Fruit fly (Drosophila melanogaster) whole organism, prepupa: ENCODE results near the gene Argp.

ENCODE experiments used
- CG10669 ChIP-seq: fragments of 200-800 bp; sonication (Bioruptor generic); optimal IDR thresholded peaks from 3 replicates; lab custom pipeline; 2018; ENCODE audit warnings: missing biosample characterization, mild to moderate bottlenecking, missing genetic modification characterization, moderate library complexity
- CG11762 ChIP-seq: fragments of 200-800 bp; sonication (Bioruptor generic); optimal IDR thresholded peaks from 3 replicates; lab custom pipeline; 2016; ENCODE audit warnings: missing biosample characterization, missing genetic modification characterization; ENCODE audit not compliant: insufficient read depth
- CG11902 ChIP-seq: fragments of 200-800 bp; sonication (Bioruptor generic); optimal IDR thresholded peaks from 3 replicates; lab custom pipeline; 2016; ENCODE audit warnings: missing biosample characterization, missing genetic modification characterization
- CG15336 ChIP-seq: fragments of 200-800 bp; sonication (Bioruptor generic); IDR thresholded peaks from 2 replicates; pipeline ENCODE4 v1.3.6; 2022; ENCODE audit warnings: missing biosample characterization, missing genetic modification characterization
- CG1621 ChIP-seq: fragments of 200-800 bp; sonication (Bioruptor generic); optimal IDR thresholded peaks from 3 replicates; lab custom pipeline; 2018; ENCODE audit warnings: missing biosample characterization, mild to moderate bottlenecking, missing genetic modification characterization
- CG16779 ChIP-seq: fragments of 200-800 bp; sonication (Bioruptor generic); optimal IDR thresholded peaks from 3 replicates; lab custom pipeline; 2017; ENCODE audit warnings: missing biosample characterization, mild to moderate bottlenecking, missing genetic modification characterization
- CG3032 ChIP-seq: fragments of 200-800 bp; optimal IDR thresholded peaks from 2 replicates; lab custom pipeline; 2019; ENCODE audit warnings: missing biosample characterization, mild to moderate bottlenecking, missing genetic modification characterization, moderate library complexity
- CG31627 ChIP-seq: fragments of 200-800 bp; sonication (Bioruptor generic); optimal IDR thresholded peaks from 3 replicates; lab custom pipeline; 2016; ENCODE audit warnings: missing biosample characterization, missing genetic modification characterization
- CG32006 ChIP-seq: fragments of 200-800 bp; sonication (Bioruptor generic); optimal IDR thresholded peaks from 3 replicates; lab custom pipeline; 2017; ENCODE audit warnings: missing biosample characterization, mild to moderate bottlenecking, missing genetic modification characterization
- CG3919 ChIP-seq: fragments of 200-800 bp; sonication (Bioruptor generic); optimal IDR thresholded peaks from 3 replicates; lab custom pipeline; 2016; ENCODE audit warnings: missing biosample characterization, missing genetic modification characterization
- CG4318 ChIP-seq: fragments of 200-800 bp; sonication (Bioruptor generic); optimal IDR thresholded peaks from 3 replicates; lab custom pipeline; 2017; ENCODE audit warnings: missing biosample characterization, mild to moderate bottlenecking, missing genetic modification characterization
- CG6163 ChIP-seq: fragments of 200-800 bp; sonication (Bioruptor generic); IDR thresholded peaks from 3 replicates; pipeline ENCODE4 v1.3.6; 2022; ENCODE audit warnings: missing biosample characterization, missing genetic modification characterization
- CG6276 ChIP-seq: fragments of 200-800 bp; sonication (Bioruptor generic); optimal IDR thresholded peaks from 2 replicates; lab custom pipeline; 2017; ENCODE audit warnings: missing biosample characterization, mild to moderate bottlenecking, missing genetic modification characterization
- CG6792 ChIP-seq: fragments of 200-800 bp; sonication (Bioruptor generic); optimal IDR thresholded peaks from 3 replicates; lab custom pipeline; 2016; ENCODE audit warnings: missing biosample characterization, missing genetic modification characterization
- CG8319 ChIP-seq: fragments of 200-800 bp; sonication (Bioruptor generic); optimal IDR thresholded peaks from 3 replicates; lab custom pipeline; 2016; ENCODE audit warnings: missing biosample characterization, missing genetic modification characterization
- Eip78C ChIP-seq: fragments of 200-800 bp; sonication (Bioruptor generic); peaks from one replicate; lab custom pipeline; 2016; ENCODE audit warnings: missing biosample characterization, missing genetic modification characterization
- Eip93F ChIP-seq: fragments of 200-800 bp; sonication (Bioruptor generic); optimal IDR thresholded peaks from 2 replicates; lab custom pipeline; 2016; ENCODE audit warnings: missing biosample characterization, mild to moderate bottlenecking, missing genetic modification characterization
- Ets96B ChIP-seq: fragments of 200-800 bp; optimal IDR thresholded peaks from 2 replicates; lab custom pipeline; 2019; ENCODE audit warnings: missing biosample characterization, mild to moderate bottlenecking, missing genetic modification characterization, moderate library complexity
- Hr38 ChIP-seq: sonication (Bioruptor generic); optimal IDR thresholded peaks from 2 replicates; lab custom pipeline; 2016; ENCODE audit warnings: missing biosample characterization, missing genetic modification characterization
- Hr39 ChIP-seq: fragments of 200-800 bp; sonication (Bioruptor generic); optimal IDR thresholded peaks from 2 replicates; lab custom pipeline; 2016; ENCODE audit warnings: missing biosample characterization, missing genetic modification characterization
- Hr4 ChIP-seq: fragments of 200-800 bp; sonication (Bioruptor generic); optimal IDR thresholded peaks from 3 replicates; lab custom pipeline; 2016; ENCODE audit warnings: missing biosample characterization, missing genetic modification characterization
- Lpt ChIP-seq: fragments of 200-800 bp; sonication (Bioruptor generic); optimal IDR thresholded peaks from 3 replicates; lab custom pipeline; 2016; ENCODE audit warnings: missing biosample characterization, missing genetic modification characterization
- Met ChIP-seq: fragments of 200-800 bp; sonication (Bioruptor generic); optimal IDR thresholded peaks from 3 replicates; lab custom pipeline; 2016; ENCODE audit warnings: missing biosample characterization, missing genetic modification characterization
- OdsH ChIP-seq: fragments of 200-800 bp; sonication (Bioruptor generic); optimal IDR thresholded peaks from 3 replicates; lab custom pipeline; 2016; ENCODE audit warnings: missing biosample characterization, missing genetic modification characterization
- Smox ChIP-seq: fragments of 200-800 bp; sonication (Bioruptor generic); optimal IDR thresholded peaks from 3 replicates; lab custom pipeline; 2016; ENCODE audit warnings: missing biosample characterization, missing genetic modification characterization
- Sox14 ChIP-seq: fragments of 200-800 bp; sonication (Bioruptor generic); optimal IDR thresholded peaks from 3 replicates; lab custom pipeline; 2016; ENCODE audit warnings: missing biosample characterization, missing genetic modification characterization
- Sox15 ChIP-seq: fragments of 200-800 bp; sonication (Bioruptor generic); optimal IDR thresholded peaks from 3 replicates; lab custom pipeline; 2016; ENCODE audit warnings: missing biosample characterization, missing genetic modification characterization
- achi ChIP-seq: fragments of 200-800 bp; sonication (Bioruptor generic); optimal IDR thresholded peaks from 3 replicates; lab custom pipeline; 2016; ENCODE audit warnings: missing biosample characterization, missing genetic modification characterization
- acj6 ChIP-seq: fragments of 200-800 bp; sonication (Bioruptor generic); optimal IDR thresholded peaks from 3 replicates; lab custom pipeline; 2016; ENCODE audit warnings: missing biosample characterization, missing genetic modification characterization
- dsx ChIP-seq: fragments of 200-800 bp; optimal IDR thresholded peaks from 3 replicates; lab custom pipeline; 2019; ENCODE audit warnings: missing biosample characterization, mild to moderate bottlenecking, missing genetic modification characterization, moderate library complexity; ENCODE audit not compliant: poor library complexity, severe bottlenecking
- eg ChIP-seq: fragments of 200-800 bp; sonication (Bioruptor generic); IDR thresholded peaks from 3 replicates; pipeline ENCODE4 v1.3.6; 2022; ENCODE audit warnings: missing biosample characterization, missing genetic modification characterization
- esn ChIP-seq: fragments of 200-800 bp; sonication (Bioruptor generic); optimal IDR thresholded peaks from 2 replicates; lab custom pipeline; 2016; ENCODE audit warnings: missing biosample characterization, mild to moderate bottlenecking, missing genetic modification characterization, moderate library complexity
- fd59A ChIP-seq: fragments of 200-800 bp; sonication (Bioruptor generic); optimal IDR thresholded peaks from 2 replicates; lab custom pipeline; 2017; ENCODE audit warnings: missing biosample characterization, mild to moderate bottlenecking, missing genetic modification characterization, missing genetic modification reagents
- net ChIP-seq: fragments of 200-800 bp; sonication (Bioruptor generic); optimal IDR thresholded peaks from 3 replicates; lab custom pipeline; 2016; ENCODE audit warnings: missing biosample characterization, missing genetic modification characterization
- pdm3 ChIP-seq: fragments of 200-800 bp; sonication (Bioruptor generic); optimal IDR thresholded peaks from 3 replicates; lab custom pipeline; 2016; ENCODE audit warnings: missing biosample characterization, missing genetic modification characterization
- ss ChIP-seq, 2 experiments: fragments of 200-800 bp; sonication (Bioruptor generic); optimal IDR thresholded peaks; 2 replicates in 1 of 2; 3 replicates in 1 of 2; lab custom pipeline; 2017 to 2018; ENCODE audit warnings: mild to moderate bottlenecking in 2 of 2, missing biosample characterization in 2 of 2, missing genetic modification characterization in 2 of 2, moderate library complexity in 1 of 2
- svp ChIP-seq: fragments of 200-800 bp; sonication (Bioruptor generic); peaks from one replicate; lab custom pipeline; 2016; ENCODE audit warnings: missing biosample characterization, missing genetic modification characterization
- topi ChIP-seq: fragments of 200-800 bp; sonication (Bioruptor generic); optimal IDR thresholded peaks from 3 replicates; lab custom pipeline; 2016; ENCODE audit warnings: missing biosample characterization, missing genetic modification characterization

Gene Argp

dm6 chr3R:13713541-13713940 lies 3.8 kb upstream of the Argp start (continued):
- TF ChIP-seq Ets96B (tag; lab: Kevin White, UChicago) (peak; percentile 69), CG16779 (tag; lab: Kevin White, UChicago) (peak; percentile 40), Eip78C (GFP tag; lab: Kevin White, UChicago) (peak; percentile 74), esn (GFP tag; lab: Kevin White, UChicago) (no peak), CG3032 (tag; lab: Kevin White, UChicago) (peak; percentile 54), net (peak; percentile 34), CG3919 (GFP tag; lab: Kevin White, UChicago) (peak; percentile 48)

- TF ChIP-seq dsx (GFP tag; lab: Kevin White, UChicago): no peak
- no peak for TF ChIP-seq Hr4 (GFP tag; lab: Kevin White, UChicago)
- no peak for TF ChIP-seq achi (GFP tag; lab: Kevin White, UChicago)
- no peak for TF ChIP-seq CG10669 (GFP tag; lab: Kevin White, UChicago)
- TF ChIP-seq CG32006 (GFP tag; lab: Kevin White, UChicago): no peak
- TF ChIP-seq topi: no peak
- TF ChIP-seq eg (GFP tag; lab: Robert Waterston, UW): no peak
- no peak for TF ChIP-seq CG8319
- no peak for TF ChIP-seq Met
- TF ChIP-seq acj6 (GFP tag; lab: Kevin White, UChicago): no peak
- TF ChIP-seq Ets96B (tag; lab: Kevin White, UChicago): no peak
- TF ChIP-seq Hr39: no peak
- no peak for TF ChIP-seq OdsH (GFP tag; lab: Kevin White, UChicago)
- no peak for TF ChIP-seq CG11902 (GFP tag; lab: Kevin White, UChicago)
- no peak for TF ChIP-seq ss (GFP tag; optimal IDR thresholded peaks at IDR 0.05; lab: Kevin White, UChicago)
- TF ChIP-seq Sox14 (GFP tag; lab: Kevin White, UChicago): no peak
- no peak for TF ChIP-seq CG11762 (GFP tag; lab: Kevin White, UChicago)
- TF ChIP-seq Sox15: no peak
- TF ChIP-seq, all 60 proteins: peak for 0
Observed at dm6 chr3R:13711735-13712134, 2.0 kb upstream of the Argp start, which contains the start of the genes primo-1 and primo-2. Gene primo-1 (minus strand): TSS chr3R:13711835. Gene primo-2 (minus strand): TSS chr3R:13711835.

- TF ChIP-seq pdm3: peak; percentile 12
- TF ChIP-seq Hr39: peak; percentile 11
- TF ChIP-seq Eip78C (GFP tag; lab: Kevin White, UChicago): peak; percentile 53
- peak; percentile 17 for TF ChIP-seq CG31627 (GFP tag; lab: Kevin White, UChicago)
- TF ChIP-seq CG1621 (tag; lab: Kevin White, UChicago): peak; percentile 84
- TF ChIP-seq CG6163 (GFP tag; lab: Robert Waterston, UW): peak; percentile 30; the same call in 2 of the 3 replicates
- no peak for TF ChIP-seq fd59A (GFP tag; lab: Kevin White, UChicago)
- TF ChIP-seq Lpt (GFP tag; lab: Kevin White, UChicago): no peak
- peak; percentile 21 for TF ChIP-seq Smox
- TF ChIP-seq CG15336: 0 out of 2 replicates have a peak, but pooled peaks have one; percentile 26
- no peak for TF ChIP-seq CG6276 (GFP tag; lab: Kevin White, UChicago)
- TF ChIP-seq svp (GFP tag; lab: Kevin White, UChicago): peak; percentile 73
- TF ChIP-seq CG4318: no peak
- no peak for TF ChIP-seq Hr38 (GFP tag; lab: Kevin White, UChicago)
- TF ChIP-seq CG3919 (GFP tag; lab: Kevin White, UChicago): peak; percentile 28
- TF ChIP-seq Eip93F: peak; percentile 7
- peak; percentile 6 for TF ChIP-seq Ets96B (tag; lab: Kevin White, UChicago)
- peak; percentile 33 for TF ChIP-seq esn (GFP tag; lab: Kevin White, UChicago)
- no peak for TF ChIP-seq CG6792
- TF ChIP-seq Hr4 (GFP tag; lab: Kevin White, UChicago): peak; percentile 6
Observed at dm6 chr3R:13710645-13711044, 906 bp upstream of the Argp start.
